Worm (Caenorhabditis elegans) whole organism, L4 larva: Measurements from ENCODE around the gene ZK632.12.

Experiments
- aly-2 ChIP-seq: sonication (generic microtip); optimal IDR thresholded peaks from 2 replicates; lab custom pipeline; 2018; ENCODE audit warnings: missing biosample characterization, missing genetic modification characterization
- egl-27 ChIP-seq: sonication (generic microtip); optimal IDR thresholded peaks from 3 replicates; lab custom pipeline; 2017; ENCODE audit warnings: missing biosample characterization, missing genetic modification reagents, missing genetic modification characterization
- fkh-10 ChIP-seq: fragments of 150-350 bp; optimal IDR thresholded peaks from 2 replicates; lab custom pipeline; 2014; ENCODE audit warnings: missing biosample characterization, missing genetic modification reagents, missing genetic modification characterization
- lin-39 ChIP-seq: fragments of 150-350 bp; optimal IDR thresholded peaks from 2 replicates; lab custom pipeline; 2014; ENCODE audit warnings: missing biosample characterization, missing genetic modification reagents, missing genetic modification characterization
- nhr-76 ChIP-seq: fragments of 150-350 bp; optimal IDR thresholded peaks from 2 replicates; lab custom pipeline; 2014; ENCODE audit warnings: missing biosample characterization, missing genetic modification characterization

DNA sequence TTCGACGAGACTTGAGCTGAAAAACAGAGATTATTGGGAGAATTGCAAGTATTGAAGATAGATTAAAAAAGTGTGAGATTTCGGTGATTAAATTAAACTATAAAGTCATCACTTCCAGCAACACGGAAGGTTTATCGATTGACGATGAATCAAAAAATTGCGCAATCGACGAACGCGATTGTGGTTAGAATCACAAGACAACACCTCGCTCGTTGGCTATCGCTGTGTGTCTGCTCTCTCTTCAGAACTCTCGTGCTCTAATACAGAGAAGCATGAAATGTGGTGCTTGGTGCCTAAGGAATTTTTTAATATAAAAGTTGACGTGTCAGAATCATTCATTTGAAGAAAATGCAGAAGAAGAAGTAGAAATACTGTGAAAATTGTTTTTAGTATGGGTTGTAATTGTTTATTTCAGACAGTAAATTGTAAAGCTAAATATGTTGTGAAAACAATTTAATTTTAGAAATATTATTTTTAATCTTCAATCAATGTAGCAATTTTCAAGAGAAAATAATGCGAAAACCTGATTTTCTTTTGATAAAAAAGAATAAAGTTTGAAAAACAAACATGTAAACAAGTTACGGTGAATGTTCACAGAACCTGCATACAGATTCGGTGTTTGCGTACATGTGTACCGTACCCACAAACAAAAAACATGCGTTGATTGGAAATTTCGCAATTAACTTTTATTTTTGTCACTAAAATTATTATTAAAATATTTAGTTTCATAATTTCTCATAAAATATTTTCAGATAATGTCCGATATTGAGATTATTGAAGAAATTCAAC lies 3.2 kb upstream of the ZK632.12 start, which contains the start of the genes ZK632.10 and ZK632.11:
- TF ChIP-seq lin-39 (tag; lab: Kevin White, UChicago), result no peak
- TF ChIP-seq fkh-10 (GFP tag; lab: Kevin White, UChicago), result no peak
- no peak for TF ChIP-seq aly-2 (tag; lab: Kevin White, UChicago)
- no peak for TF ChIP-seq egl-27
- no peak for TF ChIP-seq nhr-76 (tag; lab: Kevin White, UChicago)
